Worm (Caenorhabditis elegans) whole organism, young adult: Measurements from ENCODE around the gene srlf-2.

Experiments used
- B0261.1 ChIP-seq: sonication (generic microtip); optimal IDR thresholded peaks from 2 replicates; lab custom pipeline; 2016; ENCODE audit warnings: mild to moderate bottlenecking, missing genetic modification characterization, moderate library complexity, missing compliant biosample characterization
- C06A6.2 ChIP-seq: fragments of 200-800 bp; sonication (Bioruptor generic); conservative IDR thresholded peaks from 2 replicates; pipeline ENCODE4 v1.3.6; 2022; ENCODE audit warnings: missing genetic modification characterization, missing compliant biosample characterization
- F33H1.4 ChIP-seq: fragments of 200-800 bp; sonication (Bioruptor generic); IDR thresholded peaks from 2 replicates; pipeline ENCODE4 v1.3.6; 2022; ENCODE audit warnings: missing genetic modification reagents, missing genetic modification characterization, missing compliant biosample characterization
- F49E8.2 ChIP-seq: sonication (generic microtip); optimal IDR thresholded peaks from 3 replicates; lab custom pipeline; 2017; ENCODE audit warnings: missing genetic modification characterization, mild to moderate bottlenecking, missing compliant biosample characterization, antibody characterized with exemption, moderate library complexity; ENCODE audit not compliant: insufficient read depth
- K12H6.12 ChIP-seq: fragments of 200-800 bp; sonication (Bioruptor generic); optimal IDR thresholded peaks from 2 replicates; lab custom pipeline; 2018; ENCODE audit warnings: mild to moderate bottlenecking, missing genetic modification characterization, missing compliant biosample characterization
- T07F8.4 ChIP-seq: sonication (generic microtip); optimal IDR thresholded peaks from 2 replicates; lab custom pipeline; 2016; ENCODE audit warnings: mild to moderate bottlenecking, missing genetic modification characterization, moderate library complexity, missing compliant biosample characterization
- T26A5.8 ChIP-seq: sonication (generic microtip); optimal IDR thresholded peaks from 2 replicates; lab custom pipeline; 2016; ENCODE audit warnings: missing genetic modification characterization, missing compliant biosample characterization
- Y53G8AR.9 ChIP-seq: fragments of 200-800 bp; sonication (Bioruptor generic); conservative IDR thresholded peaks from 2 replicates; pipeline ENCODE4 v1.3.6; 2022; ENCODE audit warnings: missing genetic modification reagents, missing genetic modification characterization, missing compliant biosample characterization
- Y56A3A.18 ChIP-seq: fragments of 200-800 bp; sonication (Bioruptor generic); IDR thresholded peaks from 2 replicates; pipeline ENCODE4 v1.3.6; 2022; ENCODE audit warnings: missing genetic modification reagents, missing genetic modification characterization, missing compliant biosample characterization
- Y95B8A.8 ChIP-seq: fragments of 200-800 bp; sonication (Bioruptor generic); IDR thresholded peaks from 2 replicates; pipeline ENCODE4 v1.3.6; 2022; ENCODE audit warnings: missing genetic modification reagents, missing genetic modification characterization, missing compliant biosample characterization
- attf-5 ChIP-seq: fragments of 200-800 bp; sonication (Bioruptor generic); optimal IDR thresholded peaks from 2 replicates; lab custom pipeline; 2018; ENCODE audit warnings: mild to moderate bottlenecking, missing genetic modification characterization, missing compliant biosample characterization
- bed-1 ChIP-seq: fragments of 200-800 bp; sonication (Bioruptor generic); IDR thresholded peaks from 2 replicates; pipeline ENCODE4 v1.3.6; 2022; ENCODE audit warnings: missing genetic modification reagents, missing genetic modification characterization, missing compliant biosample characterization
- cebp-1 ChIP-seq, 2 experiments: fragments of 200-800 bp in 1 of 2; sonication (Bioruptor generic) in 1 of 2; sonication (generic microtip) in 1 of 2; IDR thresholded peaks in 1 of 2; optimal IDR thresholded peaks in 1 of 2; 2 replicates each; pipeline versions ENCODE4 v1.3.6 to Lab custom; 2017 to 2022; ENCODE audit warnings: missing compliant biosample characterization in 2 of 2, missing genetic modification characterization in 2 of 2, mild to moderate bottlenecking in 1 of 2, missing genetic modification reagents in 1 of 2, moderate library complexity in 1 of 2
- ceh-27 ChIP-seq: fragments of 200-800 bp; sonication (Bioruptor generic); optimal IDR thresholded peaks from 2 replicates; lab custom pipeline; 2018; ENCODE audit warnings: mild to moderate bottlenecking, missing genetic modification characterization, moderate library complexity, missing compliant biosample characterization
- ceh-40 ChIP-seq: fragments of 200-800 bp; sonication (Bioruptor generic); IDR thresholded peaks from 2 replicates; pipeline ENCODE4 v1.3.6; 2022; ENCODE audit warnings: missing genetic modification characterization, missing compliant biosample characterization
- ceh-58 ChIP-seq: fragments of 200-800 bp; sonication (Bioruptor generic); IDR thresholded peaks from 2 replicates; pipeline ENCODE4 v1.3.6; 2022; ENCODE audit warnings: missing genetic modification characterization, missing compliant biosample characterization
- ceh-79 ChIP-seq: sonication (generic microtip); optimal IDR thresholded peaks from 2 replicates; lab custom pipeline; 2017; ENCODE audit warnings: mild to moderate bottlenecking, missing genetic modification characterization, missing compliant biosample characterization
- chd-7 ChIP-seq: sonication (generic microtip); optimal IDR thresholded peaks from 2 replicates; lab custom pipeline; 2016; ENCODE audit warnings: mild to moderate bottlenecking, missing genetic modification characterization, moderate library complexity, missing compliant biosample characterization
- dox-1 ChIP-seq: fragments of 200-800 bp; sonication (Bioruptor generic); IDR thresholded peaks from 2 replicates; pipeline ENCODE4 v1.3.6; 2022; ENCODE audit warnings: missing genetic modification reagents, missing genetic modification characterization, missing compliant biosample characterization
- egl-44 ChIP-seq: fragments of 200-800 bp; sonication (Bioruptor generic); IDR thresholded peaks from 2 replicates; pipeline ENCODE4 v1.3.6; 2022; ENCODE audit warnings: missing genetic modification reagents, missing genetic modification characterization, missing compliant biosample characterization
- fkh-3 ChIP-seq: sonication (generic microtip); optimal IDR thresholded peaks from 2 replicates; lab custom pipeline; 2016; ENCODE audit warnings: mild to moderate bottlenecking, missing genetic modification characterization, missing compliant biosample characterization
- gei-17 ChIP-seq: fragments of 200-800 bp; sonication (Bioruptor generic); optimal IDR thresholded peaks from 2 replicates; lab custom pipeline; 2018; ENCODE audit warnings: mild to moderate bottlenecking, missing genetic modification characterization, missing compliant biosample characterization
- him-1 ChIP-seq: sonication (generic microtip); optimal IDR thresholded peaks from 2 replicates; lab custom pipeline; 2016; ENCODE audit warnings: missing genotype, missing genetic modification reagents, missing genetic modification characterization, missing compliant biosample characterization
- hmg-20 ChIP-seq: fragments of 200-800 bp; sonication (Bioruptor generic); IDR thresholded peaks from 2 replicates; pipeline ENCODE4 v1.3.6; 2022; ENCODE audit warnings: missing genetic modification reagents, missing genetic modification characterization, missing compliant biosample characterization
- hrde-1 ChIP-seq: sonication (generic microtip); optimal IDR thresholded peaks from 2 replicates; lab custom pipeline; 2016; ENCODE audit warnings: missing genetic modification characterization, mild to moderate bottlenecking, missing compliant biosample characterization, moderate library complexity, missing genotype, missing genetic modification reagents, borderline replicate concordance
- hsf-1 ChIP-seq: fragments of 200-800 bp; sonication (Bioruptor generic); IDR thresholded peaks from 2 replicates; pipeline ENCODE4 v1.3.6; 2022; ENCODE audit warnings: missing genetic modification reagents, missing genetic modification characterization, missing compliant biosample characterization
- let-607 ChIP-seq, 2 experiments: fragments of 200-800 bp in 1 of 2; sonication (Bioruptor generic) in 1 of 2; sonication (generic microtip) in 1 of 2; optimal IDR thresholded peaks; 2 replicates each; lab custom pipeline; 2016 to 2018; ENCODE audit warnings: mild to moderate bottlenecking in 2 of 2, missing compliant biosample characterization in 2 of 2, missing genetic modification characterization in 2 of 2, moderate library complexity in 2 of 2, missing genotype in 1 of 2
- lin-35 ChIP-seq, 3 experiments: fragments of 150-350 bp in 2 of 3; sonication (generic microtip) in 1 of 3; optimal IDR thresholded peaks; 2 replicates each; lab custom pipeline; 2014 to 2018; ENCODE audit warnings: missing biosample characterization in 3 of 3, missing genetic modification characterization in 3 of 3, missing genetic modification reagents in 3 of 3
- lin-40 ChIP-seq: sonication (generic microtip); optimal IDR thresholded peaks from 2 replicates; lab custom pipeline; 2016; ENCODE audit warnings: missing genetic modification characterization, mild to moderate bottlenecking, missing compliant biosample characterization, missing genotype, missing genetic modification reagents
- lir-1 ChIP-seq: fragments of 200-800 bp; sonication (Bioruptor generic); conservative IDR thresholded peaks from 2 replicates; pipeline ENCODE4 v1.3.6; 2022; ENCODE audit warnings: missing genetic modification reagents, missing genetic modification characterization, missing compliant biosample characterization
- lsl-1 ChIP-seq: fragments of 200-800 bp; sonication (Bioruptor generic); optimal IDR thresholded peaks from 2 replicates; lab custom pipeline; 2018; ENCODE audit warnings: mild to moderate bottlenecking, missing genetic modification characterization, moderate library complexity, missing compliant biosample characterization
- mel-28 ChIP-seq: sonication (generic microtip); optimal IDR thresholded peaks from 2 replicates; lab custom pipeline; 2016; ENCODE audit warnings: borderline replicate concordance, mild to moderate bottlenecking, missing genetic modification characterization, missing compliant biosample characterization
- nfya-1 ChIP-seq: sonication (generic microtip); optimal IDR thresholded peaks from 2 replicates; lab custom pipeline; 2017; ENCODE audit warnings: antibody characterized with exemption, missing compliant biosample characterization, missing genetic modification characterization, borderline replicate concordance; ENCODE audit not compliant: insufficient read depth
- nfya-2 ChIP-seq: fragments of 200-800 bp; sonication (Bioruptor generic); IDR thresholded peaks from 2 replicates; pipeline ENCODE4 v1.3.6; 2022; ENCODE audit warnings: missing genetic modification reagents, missing genetic modification characterization, missing compliant biosample characterization
- nfyb-1 ChIP-seq: fragments of 200-800 bp; sonication (Bioruptor generic); IDR thresholded peaks from 2 replicates; pipeline ENCODE4 v1.3.6; 2022; ENCODE audit warnings: missing genetic modification reagents, missing genetic modification characterization, missing compliant biosample characterization
- nhr-27 ChIP-seq: fragments of 200-800 bp; sonication (Bioruptor generic); optimal IDR thresholded peaks from 2 replicates; lab custom pipeline; 2018; ENCODE audit warnings: mild to moderate bottlenecking, missing genetic modification characterization, moderate library complexity, missing compliant biosample characterization
- nhr-90 ChIP-seq: sonication (generic microtip); optimal IDR thresholded peaks from 2 replicates; lab custom pipeline; 2016; ENCODE audit warnings: missing genotype, mild to moderate bottlenecking, missing genetic modification characterization, missing compliant biosample characterization
- pbrm-1 ChIP-seq: fragments of 200-800 bp; sonication (Bioruptor generic); IDR thresholded peaks from 2 replicates; pipeline ENCODE4 v1.3.6; 2022; ENCODE audit warnings: missing genetic modification reagents, missing genetic modification characterization, missing compliant biosample characterization
- rcor-1 ChIP-seq: fragments of 200-800 bp; sonication (Bioruptor generic); IDR thresholded peaks from 2 replicates; pipeline ENCODE4 v1.3.6; 2022; ENCODE audit warnings: missing genetic modification reagents, missing genetic modification characterization, missing compliant biosample characterization
- tbp1 ChIP-seq: fragments of 200-800 bp; sonication (Bioruptor generic); optimal IDR thresholded peaks from 2 replicates; lab custom pipeline; 2018; ENCODE audit warnings: mild to moderate bottlenecking, missing genetic modification characterization, missing compliant biosample characterization
- tlf-1 ChIP-seq: fragments of 200-800 bp; sonication (Bioruptor generic); optimal IDR thresholded peaks from 2 replicates; lab custom pipeline; 2018; ENCODE audit warnings: mild to moderate bottlenecking, missing genetic modification characterization, missing compliant biosample characterization
- unc-130 ChIP-seq: sonication (generic microtip); optimal IDR thresholded peaks from 2 replicates; lab custom pipeline; 2016; ENCODE audit warnings: missing genetic modification reagents, missing genetic modification characterization, missing compliant biosample characterization
- unc-62 ChIP-seq: fragments of 150-350 bp; optimal IDR thresholded peaks from 2 replicates; lab custom pipeline; 2014; ENCODE audit warnings: missing biosample characterization, missing genetic modification reagents, missing genetic modification characterization
- ztf-22 ChIP-seq: fragments of 200-800 bp; sonication (Bioruptor generic); optimal IDR thresholded peaks from 2 replicates; lab custom pipeline; 2018; ENCODE audit warnings: mild to moderate bottlenecking, missing genetic modification characterization, moderate library complexity, missing compliant biosample characterization
- ztf-25 ChIP-seq: fragments of 200-800 bp; sonication (Bioruptor generic); IDR thresholded peaks from 2 replicates; pipeline ENCODE4 v1.3.6; 2022; ENCODE audit warnings: missing genetic modification reagents, missing genetic modification characterization, missing compliant biosample characterization
- ztf-26 ChIP-seq: sonication (generic microtip); optimal IDR thresholded peaks from 2 replicates; lab custom pipeline; 2017; ENCODE audit warnings: missing genetic modification characterization, missing compliant biosample characterization
- ztf-28 ChIP-seq: fragments of 200-800 bp; sonication (Bioruptor generic); IDR thresholded peaks from 2 replicates; pipeline ENCODE4 v1.3.6; 2022; ENCODE audit warnings: missing genetic modification reagents, missing genetic modification characterization, missing compliant biosample characterization
- ztf-6 ChIP-seq: fragments of 200-800 bp; sonication (Bioruptor generic); IDR thresholded peaks from 2 replicates; pipeline ENCODE4 v1.3.6; 2022; ENCODE audit warnings: missing genetic modification reagents, missing genetic modification characterization, missing compliant biosample characterization

srlf-2 gene

DNA sequence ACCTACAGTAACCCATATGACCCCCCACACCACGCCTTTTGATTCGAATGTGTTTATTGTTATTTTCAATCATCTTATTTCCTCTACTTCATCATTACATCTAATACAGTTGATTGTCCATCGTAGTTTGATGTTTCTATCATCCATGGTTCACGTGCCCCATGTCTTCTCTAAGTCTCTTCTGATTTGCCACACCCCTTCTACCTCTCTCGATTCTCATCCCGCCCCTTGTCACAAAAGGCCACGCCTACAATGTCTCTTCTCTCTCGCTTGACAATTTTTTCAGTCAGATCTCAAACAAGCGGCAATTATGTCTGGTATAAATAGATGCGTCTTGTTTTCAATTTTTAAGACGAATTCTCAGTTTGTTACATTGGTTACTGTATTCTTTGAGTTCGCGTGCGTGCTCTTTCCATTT, 45.0 kb downstream of the srlf-2 start (continued):
- TF ChIP-seq lin-40 (tag; lab: Kevin White, UChicago) (peak; percentile 39), rcor-1 (GFP tag; lab: Robert Waterston, UW) (no peak), F49E8.2 (tag; lab: Kevin White, UChicago) (no peak), Y95B8A.8 (GFP tag; lab: Robert Waterston, UW) (no peak), bed-1 (GFP tag; lab: Robert Waterston, UW) (no peak), ceh-27 (GFP tag; lab: Kevin White, UChicago) (peak; percentile 15), unc-62 (GFP tag; lab: Kevin White, UChicago) (peak; percentile 39), ztf-28 (GFP tag; lab: Robert Waterston, UW) (no peak), chd-7 (tag; lab: Kevin White, UChicago) (peak; percentile 11), unc-130 (GFP tag; lab: Kevin White, UChicago) (no peak), ztf-26 (tag; lab: Kevin White, UChicago) (peak; percentile 10), nfya-1 (tag; lab: Kevin White, UChicago) (no peak), hmg-20 (GFP tag; lab: Robert Waterston, UW) (no peak), egl-44 (GFP tag; lab: Robert Waterston, UW) (no peak), let-607 (tag; optimal IDR thresholded peaks at IDR 0.05; lab: Kevin White, UChicago) (no peak), T26A5.8 (tag; lab: Kevin White, UChicago) (no peak), F33H1.4 (GFP tag; lab: Robert Waterston, UW) (no peak), nhr-27 (tag; lab: Kevin White, UChicago) (no peak), nhr-90 (no peak), gei-17 (GFP tag; lab: Kevin White, UChicago) (no peak), hrde-1 (tag; lab: Kevin White, UChicago) (no peak), lsl-1 (GFP tag; lab: Kevin White, UChicago) (no peak), ceh-79 (tag; lab: Kevin White, UChicago) (no peak), T07F8.4 (tag; lab: Kevin White, UChicago) (no peak), dox-1 (GFP tag; lab: Robert Waterston, UW) (0 out of 2 replicates have a peak, but pooled peaks have one; percentile 17), cebp-1 (GFP tag; IDR thresholded peaks at IDR 0.05; lab: Robert Waterston, UW) (no peak), cebp-1 (tag; optimal IDR thresholded peaks at IDR 0.05; lab: Kevin White, UChicago) (peak; percentile 47), K12H6.12 (tag; lab: Kevin White, UChicago) (peak; percentile 40), lin-35 (GFP tag; optimal IDR thresholded peaks at IDR 0.05; lab: Kevin White, UChicago) (no peak), attf-5 (GFP tag; lab: Kevin White, UChicago) (no peak), tbp1 (peak; percentile 5), ztf-22 (GFP tag; lab: Kevin White, UChicago) (no peak), B0261.1 (tag; lab: Kevin White, UChicago) (no peak), ztf-25 (no peak), ztf-6 (no peak), Y56A3A.18 (GFP tag; lab: Robert Waterston, UW) (no peak), tlf-1 (GFP tag; lab: Kevin White, UChicago) (no peak), hsf-1 (GFP tag; lab: Robert Waterston, UW) (no peak), Y53G8AR.9 (GFP tag; lab: Robert Waterston, UW) (no peak), nfya-2 (GFP tag; lab: Robert Waterston, UW) (no peak), lir-1 (GFP tag; lab: Robert Waterston, UW) (no peak), ceh-40 (GFP tag; lab: Robert Waterston, UW) (no peak), C06A6.2 (GFP tag; lab: Robert Waterston, UW) (no peak), nfyb-1 (no peak), mel-28 (tag; lab: Kevin White, UChicago) (no peak), pbrm-1 (GFP tag; lab: Robert Waterston, UW) (no peak), him-1 (tag; lab: Kevin White, UChicago) (no peak), fkh-3 (tag; lab: Kevin White, UChicago) (no peak), ceh-58 (no peak)
